Worm (Caenorhabditis elegans) whole organism, early embryonic: ENCODE data around the gene gba-1.

Experiments
- B0310.2 ChIP-seq: sonication (generic microtip); optimal IDR thresholded peaks from 2 replicates; lab custom pipeline; 2016; ENCODE audit warnings: mild to moderate bottlenecking, missing genetic modification characterization, missing compliant biosample characterization
- F13C5.2 ChIP-seq: sonication (generic microtip); optimal IDR thresholded peaks from 2 replicates; lab custom pipeline; 2017; ENCODE audit warnings: mild to moderate bottlenecking, missing genetic modification characterization, inconsistent platforms, missing compliant biosample characterization
- aly-1 ChIP-seq: sonication (generic microtip); optimal IDR thresholded peaks from 2 replicates; lab custom pipeline; 2016; ENCODE audit warnings: missing genetic modification characterization, missing compliant biosample characterization
- ama-1 ChIP-seq: fragments of 150-350 bp; optimal IDR thresholded peaks from 2 replicates; lab custom pipeline; 2014
- ceh-13 ChIP-seq: fragments of 200-800 bp; sonication (Bioruptor generic); optimal IDR thresholded peaks from 2 replicates; lab custom pipeline; 2018; ENCODE audit warnings: mild to moderate bottlenecking, missing genetic modification characterization, missing compliant biosample characterization
- ceh-36 ChIP-seq: sonication (generic microtip); optimal IDR thresholded peaks from 2 replicates; lab custom pipeline; 2016; ENCODE audit warnings: missing genetic modification characterization, inconsistent platforms, missing compliant biosample characterization
- flt-1 ChIP-seq: fragments of 200-800 bp; sonication (Bioruptor generic); IDR thresholded peaks from 2 replicates; pipeline ENCODE4 v1.3.6; 2022; ENCODE audit warnings: missing genetic modification characterization, missing compliant biosample characterization
- hmbx-1 ChIP-seq: sonication (generic microtip); optimal IDR thresholded peaks from 2 replicates; lab custom pipeline; 2016; ENCODE audit warnings: mild to moderate bottlenecking, missing genetic modification characterization, missing compliant biosample characterization
- hnd-1 ChIP-seq: sonication (generic microtip); optimal IDR thresholded peaks from 2 replicates; lab custom pipeline; 2016; ENCODE audit warnings: missing genetic modification characterization, missing compliant biosample characterization
- scrt-1 ChIP-seq: fragments of 200-800 bp; sonication (Bioruptor generic); IDR thresholded peaks from 2 replicates; pipeline ENCODE4 v1.3.6; 2022; ENCODE audit warnings: missing genetic modification characterization, missing compliant biosample characterization
- sea-1 ChIP-seq: fragments of 200-800 bp; sonication (Bioruptor generic); conservative IDR thresholded peaks from 2 replicates; pipeline ENCODE4 v1.3.6; 2022; ENCODE audit warnings: missing genetic modification characterization, missing compliant biosample characterization
- tbx-11 ChIP-seq: fragments of 200-800 bp; sonication (Bioruptor generic); IDR thresholded peaks from 2 replicates; pipeline ENCODE4 v1.3.6; 2022; ENCODE audit warnings: missing genetic modification characterization, missing compliant biosample characterization
- tbx-37 ChIP-seq: fragments of 200-800 bp; sonication (Bioruptor generic); conservative IDR thresholded peaks from 2 replicates; pipeline ENCODE4 v1.3.6; 2022; ENCODE audit warnings: missing genetic modification reagents, missing genetic modification characterization, missing compliant biosample characterization
- tra-4 ChIP-seq: sonication (generic microtip); optimal IDR thresholded peaks from 2 replicates; lab custom pipeline; 2017; ENCODE audit warnings: missing genetic modification characterization, missing compliant biosample characterization

- TF ChIP-seq hmbx-1 (no peak), flt-1 (GFP tag; lab: Robert Waterston, UW) (no peak), ama-1 (lab: Kevin White, UChicago) (no peak), ceh-13 (GFP tag; lab: Kevin White, UChicago) (no peak), tbx-11 (no peak), ceh-36 (tag; lab: Kevin White, UChicago) (no peak), aly-1 (no peak), sea-1 (no peak), scrt-1 (GFP tag; lab: Robert Waterston, UW) (no peak), F13C5.2 (tag; lab: Kevin White, UChicago) (no peak), B0310.2 (no peak), tbx-37 (no peak), tra-4 (tag; lab: Kevin White, UChicago) (no peak), hnd-1 (tag; lab: Kevin White, UChicago) (no peak)
These were observed 12.8 kb downstream of the gba-1 start, which contains the start of gene mtq-2 for ce11 chrII:2189357-2189756.
